Fruit fly (Drosophila melanogaster): ENCODE results near the gene CG11313.

DNA sequence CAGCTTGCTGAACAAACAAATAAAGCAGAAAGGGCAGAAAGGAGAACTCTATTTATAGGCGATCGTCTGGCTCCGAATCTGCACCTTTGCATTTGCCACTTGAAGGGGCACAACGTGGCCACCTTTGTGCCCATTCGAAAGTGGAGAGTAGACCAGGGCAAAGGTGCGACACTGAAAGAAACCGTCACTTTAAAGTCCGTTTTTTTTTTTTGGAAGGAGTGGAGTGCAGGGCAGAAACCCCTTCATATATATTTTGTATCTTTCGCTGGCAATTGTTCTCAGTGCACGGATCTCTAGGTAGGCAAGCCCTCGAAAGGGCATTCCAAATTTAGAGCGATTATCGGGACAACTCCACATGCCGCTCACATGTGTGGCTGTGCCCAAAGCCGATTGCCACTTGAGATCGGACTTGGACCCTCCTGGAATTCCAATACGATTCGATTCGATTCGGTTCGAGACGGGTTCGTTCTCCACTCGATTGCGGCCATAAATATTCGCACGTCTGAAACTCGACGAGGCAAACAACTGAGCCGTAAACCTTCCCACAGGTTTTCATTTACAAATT, 39.2 kb upstream of the CG11313 start:
- TF ChIP-seq N (GFP tag; optimal IDR thresholded peaks at IDR 0.05) = no peak
- TF ChIP-seq h (GFP tag; optimal IDR thresholded peaks at IDR 0.05) = no peak
- no peak for TF ChIP-seq Dfd (GFP tag; optimal IDR thresholded peaks at IDR 0.05)
- no peak for TF ChIP-seq dl (GFP tag; optimal IDR thresholded peaks at IDR 0.05; ENCODE audit: insufficient read depth in 1 of 2, partially characterized antibody in 2 of 2)
- TF ChIP-seq OdsH (GFP tag; optimal IDR thresholded peaks at IDR 0.05) = no peak
- TF ChIP-seq Hnf4 (GFP tag; optimal IDR thresholded peaks at IDR 0.05) = no peak
- TF ChIP-seq CG32264 (GFP tag; optimal IDR thresholded peaks at IDR 0.05) = no peak
- TF ChIP-seq br (GFP tag; optimal IDR thresholded peaks at IDR 0.05) = no peak
- TF ChIP-seq Mio (GFP tag; optimal IDR thresholded peaks at IDR 0.05) = no peak
- no peak for TF ChIP-seq lola (GFP tag; optimal IDR thresholded peaks at IDR 0.05)
- no peak for TF ChIP-seq Sp1 (GFP tag; optimal IDR thresholded peaks at IDR 0.05)
- TF ChIP-seq foxo (GFP tag; optimal IDR thresholded peaks at IDR 0.05) = no peak
- no peak for TF ChIP-seq fru (GFP tag; optimal IDR thresholded peaks at IDR 0.05)

Data from whole organism, wandering third instar larva.